Fruit fly (Drosophila melanogaster) whole organism, embryonic: Measurements from ENCODE around the gene Ir67a.

ENCODE experiments used
- Bdp1 ChIP-seq: fragments of 200-800 bp; sonication (Bioruptor generic); optimal IDR thresholded peaks from 3 replicates; lab custom pipeline; 2016; ENCODE audit warnings: missing biosample characterization, missing genetic modification characterization
- Bgb ChIP-seq: fragments of 200-800 bp; sonication (Bioruptor generic); IDR thresholded peaks from 2 replicates; pipeline ENCODE4 v1.3.6; 2022; ENCODE audit warnings: missing biosample characterization, missing genetic modification characterization; ENCODE audit not compliant: partially characterized antibody
- Bteb2 ChIP-seq: fragments of 200-800 bp; sonication (Bioruptor generic); optimal IDR thresholded peaks from 2 replicates; lab custom pipeline; 2016; ENCODE audit warnings: missing biosample characterization, missing genetic modification characterization
- CG10209 ChIP-seq: fragments of 200-800 bp; sonication (Bioruptor generic); optimal IDR thresholded peaks from 3 replicates; lab custom pipeline; 2017; ENCODE audit warnings: missing biosample characterization, mild to moderate bottlenecking, missing genetic modification characterization, missing genetic modification reagents
- CG11696 ChIP-seq: fragments of 200-800 bp; sonication (Bioruptor generic); IDR thresholded peaks from 2 replicates; pipeline ENCODE4 v1.3.6; 2022; ENCODE audit warnings: missing biosample characterization, missing genetic modification characterization
- CG13296 ChIP-seq: fragments of 200-800 bp; sonication (Bioruptor generic); optimal IDR thresholded peaks from 3 replicates; lab custom pipeline; 2018; ENCODE audit warnings: missing biosample characterization, mild to moderate bottlenecking, missing genetic modification characterization
- CG13624 ChIP-seq: fragments of 200-800 bp; sonication (Bioruptor generic); optimal IDR thresholded peaks from 2 replicates; lab custom pipeline; 2016; ENCODE audit warnings: missing biosample characterization, missing genetic modification characterization
- CG15514 ChIP-seq: fragments of 200-800 bp; sonication (Bioruptor generic); optimal IDR thresholded peaks from 3 replicates; lab custom pipeline; 2017; ENCODE audit warnings: missing biosample characterization, missing genetic modification characterization, mild to moderate bottlenecking, moderate library complexity, missing genetic modification reagents
- CG18262 ChIP-seq: fragments of 200-800 bp; optimal IDR thresholded peaks from 3 replicates; lab custom pipeline; 2019; ENCODE audit warnings: missing biosample characterization, mild to moderate bottlenecking, missing genetic modification characterization, moderate library complexity
- CG18619 ChIP-seq: fragments of 200-800 bp; sonication (Bioruptor generic); optimal IDR thresholded peaks from 3 replicates; lab custom pipeline; 2017; ENCODE audit warnings: missing biosample characterization, mild to moderate bottlenecking, missing genetic modification characterization
- CG2712 ChIP-seq: fragments of 200-800 bp; optimal IDR thresholded peaks from 3 replicates; lab custom pipeline; 2019; ENCODE audit warnings: missing biosample characterization, mild to moderate bottlenecking, missing genetic modification characterization, moderate library complexity
- CG30431 ChIP-seq: fragments of 200-800 bp; sonication (Bioruptor generic); optimal IDR thresholded peaks from 2 replicates; lab custom pipeline; 2017; ENCODE audit warnings: missing biosample characterization, missing genetic modification characterization
- CG31224 ChIP-seq: fragments of 200-800 bp; sonication (Bioruptor generic); IDR thresholded peaks from 2 replicates; pipeline ENCODE4 v1.3.6; 2022; ENCODE audit warnings: missing biosample characterization, missing genetic modification characterization
- CG32767 ChIP-seq: fragments of 200-800 bp; sonication (Bioruptor generic); IDR thresholded peaks from 2 replicates; pipeline ENCODE4 v1.3.6; 2022; ENCODE audit warnings: missing biosample characterization, missing genetic modification characterization
- CG4424 ChIP-seq: fragments of 200-800 bp; sonication (Bioruptor generic); optimal IDR thresholded peaks from 3 replicates; lab custom pipeline; 2016; ENCODE audit warnings: missing biosample characterization, missing genetic modification characterization
- CG5245 ChIP-seq: fragments of 200-800 bp; sonication (Bioruptor generic); optimal IDR thresholded peaks from 3 replicates; lab custom pipeline; 2016; ENCODE audit warnings: missing biosample characterization, missing genetic modification characterization
- CG6683 ChIP-seq: fragments of 200-800 bp; sonication (Bioruptor generic); optimal IDR thresholded peaks from 2 replicates; lab custom pipeline; 2017; ENCODE audit warnings: missing biosample characterization, mild to moderate bottlenecking, missing genetic modification characterization, missing genetic modification reagents
- CG8924 ChIP-seq: fragments of 200-800 bp; optimal IDR thresholded peaks from 3 replicates; lab custom pipeline; 2019; ENCODE audit warnings: missing biosample characterization, mild to moderate bottlenecking, missing genetic modification characterization, moderate library complexity
- D ChIP-seq, 2 experiments: fragments of 200-800 bp in 1 of 2; fragments of >200 bp in 1 of 2; sonication (Bioruptor generic) in 1 of 2; optimal IDR thresholded peaks; 2 replicates in 1 of 2; 3 replicates in 1 of 2; lab custom pipeline; 2017; ENCODE audit warnings: mild to moderate bottlenecking in 1 of 2, missing biosample characterization in 1 of 2, missing genetic modification characterization in 1 of 2, missing genetic modification reagents in 1 of 2
- Deaf1 ChIP-seq: fragments of 200-800 bp; optimal IDR thresholded peaks from 3 replicates; lab custom pipeline; 2019; ENCODE audit warnings: missing biosample characterization, mild to moderate bottlenecking, missing genetic modification characterization, moderate library complexity
- Dip3 ChIP-seq: fragments of 200-800 bp; sonication (Bioruptor generic); optimal IDR thresholded peaks from 3 replicates; lab custom pipeline; 2016; ENCODE audit warnings: missing biosample characterization, missing genetic modification characterization
- Dp ChIP-seq: fragments of 200-800 bp; sonication (Bioruptor generic); optimal IDR thresholded peaks from 2 replicates; lab custom pipeline; 2018; ENCODE audit warnings: missing biosample characterization, mild to moderate bottlenecking, missing genetic modification characterization, moderate library complexity
- Fer1 ChIP-seq: fragments of 200-800 bp; sonication (Bioruptor generic); optimal IDR thresholded peaks from 2 replicates; lab custom pipeline; 2017; ENCODE audit warnings: missing biosample characterization, mild to moderate bottlenecking, missing genetic modification characterization
- Fer2 ChIP-seq: fragments of 200-800 bp; sonication (Bioruptor generic); optimal IDR thresholded peaks from 2 replicates; lab custom pipeline; 2018; ENCODE audit warnings: missing biosample characterization, mild to moderate bottlenecking, missing genetic modification characterization, moderate library complexity
- H15 ChIP-seq: fragments of 200-800 bp; sonication (Bioruptor generic); IDR thresholded peaks from 3 replicates; pipeline ENCODE4 v1.3.6; 2022; ENCODE audit warnings: missing biosample characterization, missing genetic modification characterization
- Hr78 ChIP-seq, 2 experiments: fragments of 200-800 bp in 1 of 2; fragments of >200 bp in 1 of 2; sonication (Bioruptor generic) in 1 of 2; optimal IDR thresholded peaks; 2 replicates each; lab custom pipeline; 2017 to 2019; ENCODE audit warnings: missing biosample characterization in 2 of 2, missing genetic modification characterization in 2 of 2, mild to moderate bottlenecking in 1 of 2, moderate library complexity in 1 of 2
- Lim3 ChIP-seq: fragments of 200-800 bp; sonication (Bioruptor generic); IDR thresholded peaks from 2 replicates; pipeline ENCODE4 v1.3.6; 2022; ENCODE audit warnings: missing biosample characterization, missing genetic modification characterization
- Lpt ChIP-seq: fragments of >200 bp; optimal IDR thresholded peaks from 2 replicates; lab custom pipeline; 2018; ENCODE audit warnings: missing biosample characterization, missing genetic modification characterization
- MESR4 ChIP-seq: fragments of 200-800 bp; sonication (Bioruptor generic); optimal IDR thresholded peaks from 2 replicates; lab custom pipeline; 2018; ENCODE audit warnings: missing biosample characterization, mild to moderate bottlenecking, missing genetic modification characterization, moderate library complexity
- Max ChIP-seq: fragments of 200-800 bp; sonication (Bioruptor generic); optimal IDR thresholded peaks from 2 replicates; lab custom pipeline; 2016; ENCODE audit warnings: missing biosample characterization, mild to moderate bottlenecking, missing genetic modification characterization
- Nf-YA ChIP-seq: fragments of 200-800 bp; sonication (Bioruptor generic); IDR thresholded peaks from 2 replicates; pipeline ENCODE4 v1.3.6; 2022; ENCODE audit warnings: missing biosample characterization, missing genetic modification characterization
- Rfx ChIP-seq: fragments of 200-800 bp; sonication (Bioruptor generic); IDR thresholded peaks from 2 replicates; pipeline ENCODE4 v1.3.6; 2022; ENCODE audit warnings: missing biosample characterization, missing genetic modification characterization
- Sox102F ChIP-seq: fragments of 200-800 bp; sonication (Bioruptor generic); optimal IDR thresholded peaks from 2 replicates; lab custom pipeline; 2018; ENCODE audit warnings: missing biosample characterization, mild to moderate bottlenecking, missing genetic modification characterization, moderate library complexity
- az2 ChIP-seq: fragments of 200-800 bp; sonication (Bioruptor generic); optimal IDR thresholded peaks from 3 replicates; lab custom pipeline; 2016; ENCODE audit warnings: missing biosample characterization, missing genetic modification characterization
- btn ChIP-seq: fragments of 200-800 bp; sonication (Bioruptor generic); optimal IDR thresholded peaks from 2 replicates; lab custom pipeline; 2016; ENCODE audit warnings: missing biosample characterization, missing genetic modification characterization
- cas ChIP-seq: fragments of 200-800 bp; sonication (Bioruptor generic); IDR thresholded peaks from 2 replicates; pipeline ENCODE4 v1.3.6; 2022; ENCODE audit warnings: missing biosample characterization, missing genetic modification characterization
- cato ChIP-seq: fragments of 200-800 bp; sonication (Bioruptor generic); optimal IDR thresholded peaks from 2 replicates; lab custom pipeline; 2016; ENCODE audit warnings: missing biosample characterization, missing genetic modification characterization, borderline replicate concordance
- caup ChIP-seq: fragments of 200-800 bp; sonication (Bioruptor generic); optimal IDR thresholded peaks from 3 replicates; lab custom pipeline; 2017; ENCODE audit warnings: missing biosample characterization, mild to moderate bottlenecking, missing genetic modification characterization, moderate library complexity; ENCODE audit not compliant: severe bottlenecking
- chm ChIP-seq: fragments of 200-800 bp; sonication (Bioruptor generic); IDR thresholded peaks from 2 replicates; pipeline ENCODE4 v1.3.6; 2022; ENCODE audit warnings: missing biosample characterization, missing genetic modification characterization
- dmrt11E ChIP-seq: fragments of 200-800 bp; sonication (Bioruptor generic); optimal IDR thresholded peaks from 3 replicates; lab custom pipeline; 2018; ENCODE audit warnings: missing biosample characterization, mild to moderate bottlenecking, missing genetic modification characterization, moderate library complexity
- en ChIP-seq: fragments of 200-800 bp; sonication (Bioruptor generic); optimal IDR thresholded peaks from 2 replicates; lab custom pipeline; 2016; ENCODE audit warnings: missing biosample characterization, missing genetic modification characterization
- esg ChIP-seq: fragments of 200-800 bp; sonication (Bioruptor generic); conservative IDR thresholded peaks from 2 replicates; pipeline ENCODE4 v1.3.6; 2022; ENCODE audit warnings: missing biosample characterization, missing genetic modification characterization
- gce ChIP-seq: fragments of 200-800 bp; sonication (Bioruptor generic); IDR thresholded peaks from 3 replicates; pipeline ENCODE4 v1.3.6; 2022; ENCODE audit warnings: missing biosample characterization, missing genetic modification characterization
- ham ChIP-seq: fragments of 200-800 bp; sonication (Bioruptor generic); IDR thresholded peaks from 2 replicates; pipeline ENCODE4 v1.3.6; 2022; ENCODE audit warnings: missing biosample characterization, missing genetic modification characterization
- lmd ChIP-seq: fragments of 200-800 bp; sonication (Bioruptor generic); IDR thresholded peaks from 2 replicates; pipeline ENCODE4 v1.3.6; 2022; ENCODE audit warnings: missing biosample characterization, missing genetic modification characterization
- luna ChIP-seq: fragments of 200-800 bp; sonication (Bioruptor generic); optimal IDR thresholded peaks from 2 replicates; lab custom pipeline; 2016; ENCODE audit warnings: missing biosample characterization, missing genetic modification characterization
- nerfin-1 ChIP-seq: fragments of 200-800 bp; sonication (Bioruptor generic); optimal IDR thresholded peaks from 3 replicates; lab custom pipeline; 2019; ENCODE audit warnings: missing biosample characterization, mild to moderate bottlenecking, missing genetic modification characterization, moderate library complexity
- rib ChIP-seq: fragments of 200-800 bp; sonication (Bioruptor generic); IDR thresholded peaks from 2 replicates; pipeline ENCODE4 v1.3.6; 2022; ENCODE audit warnings: missing biosample characterization, missing genetic modification characterization
- row ChIP-seq: fragments of 200-800 bp; sonication (Bioruptor generic); IDR thresholded peaks from 3 replicates; pipeline ENCODE4 v1.3.6; 2022; ENCODE audit warnings: missing biosample characterization, missing genetic modification characterization
- sna ChIP-seq: fragments of 200-800 bp; sonication (Bioruptor generic); IDR thresholded peaks from 2 replicates; pipeline ENCODE4 v1.3.6; 2022; ENCODE audit warnings: missing biosample characterization, missing genetic modification characterization; ENCODE audit not compliant: partially characterized antibody
- zfh2 ChIP-seq: fragments of 200-800 bp; sonication (Bioruptor generic); optimal IDR thresholded peaks from 2 replicates; lab custom pipeline; 2016; ENCODE audit warnings: missing biosample characterization, missing genetic modification characterization

The Ir67a gene

dm6 chr3L:9566849-9567248, 23.1 kb upstream of the Ir67a start (continued):
- no peak for TF ChIP-seq az2
- no peak for TF ChIP-seq MESR4 (GFP tag; lab: Kevin White, UChicago)
- no peak for TF ChIP-seq Max (GFP tag; lab: Kevin White, UChicago)
- TF ChIP-seq Fer1 (GFP tag; lab: Kevin White, UChicago), result no peak
- no peak for TF ChIP-seq CG6683 (GFP tag; lab: Kevin White, UChicago)
- TF ChIP-seq Bdp1 (GFP tag; lab: Kevin White, UChicago), result no peak
- TF ChIP-seq gce (GFP tag; lab: Robert Waterston, UW), result no peak
- no peak for TF ChIP-seq esg (GFP tag; lab: Robert Waterston, UW)
- no peak for TF ChIP-seq dmrt11E
- no peak for TF ChIP-seq CG32767 (GFP tag; lab: Robert Waterston, UW)
- TF ChIP-seq Rfx (GFP tag; lab: Robert Waterston, UW), result no peak
- no peak for TF ChIP-seq luna
- no peak for TF ChIP-seq CG13296 (GFP tag; lab: Kevin White, UChicago)
- no peak for TF ChIP-seq Fer2
- TF ChIP-seq CG30431 (GFP tag; lab: Kevin White, UChicago), result no peak
- TF ChIP-seq Dp (GFP tag; lab: Kevin White, UChicago), result no peak
- no peak for TF ChIP-seq CG5245 (GFP tag; lab: Kevin White, UChicago)
- peak; percentile 16 for TF ChIP-seq CG4424 (GFP tag; lab: Kevin White, UChicago)
- TF ChIP-seq btn (GFP tag; lab: Kevin White, UChicago), result no peak
- TF ChIP-seq Bgb (GFP tag; lab: Robert Waterston, UW), result no peak
- TF ChIP-seq ham, result no peak
- TF ChIP-seq zfh2 (GFP tag; lab: Kevin White, UChicago), result no peak
- TF ChIP-seq Lpt, result no peak
- no peak for TF ChIP-seq D (optimal IDR thresholded peaks at IDR 0.05; lab: Kevin White, UChicago)
- no peak for TF ChIP-seq D (GFP tag; optimal IDR thresholded peaks at IDR 0.05; lab: Kevin White, UChicago)
- no peak for TF ChIP-seq Bteb2 (GFP tag; lab: Kevin White, UChicago)
- TF ChIP-seq nerfin-1, result no peak
- no peak for TF ChIP-seq Hr78 (GFP tag; optimal IDR thresholded peaks at IDR 0.05; lab: Kevin White, UChicago)
- peak; percentile 52 for TF ChIP-seq Sox102F (GFP tag; lab: Kevin White, UChicago)
- TF ChIP-seq CG11696, result no peak
- TF ChIP-seq caup (GFP tag; lab: Kevin White, UChicago), result no peak
- no peak for TF ChIP-seq Dip3 (GFP tag; lab: Kevin White, UChicago)
- no peak for TF ChIP-seq CG13624 (GFP tag; lab: Kevin White, UChicago)
- TF ChIP-seq H15 (GFP tag; lab: Robert Waterston, UW), result no peak
- TF ChIP-seq en (GFP tag; lab: Kevin White, UChicago), result no peak
- TF ChIP-seq Lim3 (GFP tag; lab: Robert Waterston, UW), result no peak
- no peak for TF ChIP-seq CG31224
- no peak for TF ChIP-seq cas (GFP tag; lab: Robert Waterston, UW)
- peak; percentile 17 for TF ChIP-seq CG18262 (tag; lab: Kevin White, UChicago)
- TF ChIP-seq CG15514 (GFP tag; lab: Kevin White, UChicago), result no peak
- no peak for TF ChIP-seq cato
- TF ChIP-seq CG2712 (tag; lab: Kevin White, UChicago), result peak; percentile 34
- no peak for TF ChIP-seq CG8924 (tag; lab: Kevin White, UChicago)
- TF ChIP-seq lmd (GFP tag; lab: Robert Waterston, UW), result no peak
- TF ChIP-seq row, result peak; percentile 42; the same call in 2 of the 3 replicates
- no peak for TF ChIP-seq sna (GFP tag; lab: Robert Waterston, UW)
- no peak for TF ChIP-seq rib (GFP tag; lab: Robert Waterston, UW)
- no peak for TF ChIP-seq chm (GFP tag; lab: Robert Waterston, UW)
- TF ChIP-seq Deaf1 (tag; lab: Kevin White, UChicago), result no peak
- no peak for TF ChIP-seq Nf-YA
- no peak for TF ChIP-seq CG18619 (GFP tag; lab: Kevin White, UChicago)
- TF ChIP-seq CG10209, result no peak
